Fruit fly (Drosophila melanogaster) whole organism, embryonic: ENCODE measurements around the gene CG31459.

Source experiments
- CG16813 ChIP-seq: fragments of 200-800 bp; sonication (Bioruptor generic); IDR thresholded peaks from 3 replicates; pipeline ENCODE4 v1.3.6; 2022; ENCODE audit warnings: missing biosample characterization, missing genetic modification characterization; ENCODE audit not compliant: partially characterized antibody
- CG17186 ChIP-seq: fragments of 200-800 bp; sonication (Bioruptor generic); optimal IDR thresholded peaks from 3 replicates; lab custom pipeline; 2017; ENCODE audit warnings: missing biosample characterization, missing genetic modification reagents, missing genetic modification characterization
- CG18011 ChIP-seq: fragments of 200-800 bp; sonication (Bioruptor generic); optimal IDR thresholded peaks from 2 replicates; lab custom pipeline; 2017; ENCODE audit warnings: missing biosample characterization, missing genetic modification characterization, mild to moderate bottlenecking, moderate library complexity, missing genotype
- CG18599 ChIP-seq: fragments of 200-800 bp; sonication (Bioruptor generic); optimal IDR thresholded peaks from 3 replicates; lab custom pipeline; 2017; ENCODE audit warnings: missing biosample characterization, missing genetic modification characterization, mild to moderate bottlenecking, moderate library complexity, missing genetic modification reagents
- CG3065 ChIP-seq: fragments of 200-800 bp; sonication (Bioruptor generic); optimal IDR thresholded peaks from 2 replicates; lab custom pipeline; 2016; ENCODE audit warnings: missing biosample characterization, missing genetic modification characterization
- CG6791 ChIP-seq: fragments of 200-800 bp; sonication (Bioruptor generic); IDR thresholded peaks from 3 replicates; pipeline ENCODE4 v1.3.6; 2022; ENCODE audit warnings: missing biosample characterization, missing genetic modification characterization; ENCODE audit not compliant: partially characterized antibody
- CG9876 ChIP-seq: fragments of 200-800 bp; sonication (Bioruptor generic); optimal IDR thresholded peaks from 2 replicates; lab custom pipeline; 2016; ENCODE audit warnings: missing biosample characterization, missing genetic modification characterization
- HLHmδ ChIP-seq: fragments of 200-800 bp; sonication (Bioruptor generic); optimal IDR thresholded peaks from 2 replicates; lab custom pipeline; 2018; ENCODE audit warnings: missing biosample characterization, mild to moderate bottlenecking, missing genetic modification characterization, moderate library complexity
- Sry-δ ChIP-seq: fragments of 200-800 bp; sonication (Bioruptor generic); optimal IDR thresholded peaks from 2 replicates; lab custom pipeline; 2016; ENCODE audit warnings: missing biosample characterization, missing genetic modification characterization
- TFAM ChIP-seq: fragments of 200-800 bp; sonication (Bioruptor generic); optimal IDR thresholded peaks from 2 replicates; lab custom pipeline; 2017; ENCODE audit warnings: missing biosample characterization, missing genetic modification characterization, inconsistent platforms
- ac ChIP-seq: fragments of 200-800 bp; sonication (Bioruptor generic); optimal IDR thresholded peaks from 3 replicates; lab custom pipeline; 2017; ENCODE audit warnings: missing biosample characterization, mild to moderate bottlenecking, missing genetic modification characterization
- hbn ChIP-seq: fragments of 200-800 bp; sonication (Bioruptor generic); IDR thresholded peaks from 2 replicates; pipeline ENCODE4 v1.3.6; 2022; ENCODE audit warnings: missing biosample characterization, missing genetic modification characterization; ENCODE audit not compliant: partially characterized antibody
- vnd ChIP-seq: fragments of 200-800 bp; sonication (Bioruptor generic); IDR thresholded peaks from 3 replicates; pipeline ENCODE4 v1.3.6; 2022; ENCODE audit warnings: missing biosample characterization, missing genetic modification characterization; ENCODE audit not compliant: partially characterized antibody

DNA sequence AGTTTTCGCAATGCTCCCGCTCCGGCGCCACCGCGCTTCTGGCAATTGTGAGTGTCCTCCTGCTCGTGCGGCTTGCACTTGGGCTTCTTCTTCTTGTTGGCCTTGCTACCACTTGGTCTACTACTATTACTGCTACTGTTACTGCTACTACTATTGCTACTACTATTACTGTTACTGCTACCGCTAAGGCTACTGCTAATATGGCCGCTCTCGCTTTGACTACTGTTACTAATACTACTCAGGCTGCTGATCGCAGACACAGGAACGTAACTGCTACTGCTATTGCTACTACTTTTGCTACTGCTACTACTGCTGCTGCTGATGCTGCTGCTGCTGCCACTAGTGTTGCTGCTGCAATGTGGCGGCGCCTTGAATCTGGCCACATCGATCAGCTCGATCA, 43.8 kb upstream of the CG31459 start:
- TF ChIP-seq Sry-δ (no peak), HLHmδ (GFP tag; lab: Kevin White, UChicago) (no peak), vnd (no peak), CG3065 (no peak), CG18011 (GFP tag; lab: Kevin White, UChicago) (no peak), CG6791 (GFP tag; lab: Robert Waterston, UW) (no peak), CG9876 (GFP tag; lab: Kevin White, UChicago) (no peak), TFAM (no peak), CG16813 (GFP tag; lab: Robert Waterston, UW) (no peak), CG18599 (GFP tag; lab: Kevin White, UChicago) (no peak), ac (GFP tag; lab: Kevin White, UChicago) (no peak), hbn (GFP tag; lab: Robert Waterston, UW) (no peak), CG17186 (GFP tag; lab: Kevin White, UChicago) (no peak)
